Worm (Caenorhabditis elegans): Measurements from ENCODE around the gene F07G11.2.

Gene F07G11.2

DNA sequence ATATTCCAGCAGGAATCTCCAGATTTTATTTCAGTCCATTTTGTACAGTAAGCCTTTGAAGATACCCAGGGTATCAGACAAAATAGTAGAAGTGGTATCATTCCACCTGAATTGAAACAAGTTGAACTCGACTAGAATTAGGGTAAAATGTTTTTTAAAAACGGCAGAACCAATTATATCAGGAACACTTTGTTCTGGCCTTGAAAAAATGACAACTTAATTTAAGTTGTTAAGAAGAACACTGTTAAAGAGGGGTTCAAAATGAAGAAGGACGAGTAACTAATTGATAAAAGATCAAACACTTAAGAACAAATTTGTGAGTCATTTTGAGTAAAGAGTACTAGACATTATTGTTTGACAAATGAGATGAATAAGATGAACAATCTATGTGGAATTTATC, 16.3 kb downstream of the F07G11.2 start, which contains the start of gene lmd-4:
lmd-4 (minus strand) TSS at position 101 of the 400 bp plus-strand sequence.
- no peak for TF ChIP-seq sma-3 (GFP tag; optimal IDR thresholded peaks at IDR 0.05)
- no peak for TF ChIP-seq nhr-21 (tag; optimal IDR thresholded peaks at IDR 0.05)
- no peak for TF ChIP-seq fos-1 (tag; optimal IDR thresholded peaks at IDR 0.05)
- no peak for TF ChIP-seq aly-2 (tag; optimal IDR thresholded peaks at IDR 0.05)
- no peak for TF ChIP-seq nhr-129 (tag; optimal IDR thresholded peaks at IDR 0.05)
- TF ChIP-seq snpc-4 (tag; optimal IDR thresholded peaks at IDR 0.05): no peak
- TF ChIP-seq peb-1 (tag; optimal IDR thresholded peaks at IDR 0.05): no peak

DNA sequence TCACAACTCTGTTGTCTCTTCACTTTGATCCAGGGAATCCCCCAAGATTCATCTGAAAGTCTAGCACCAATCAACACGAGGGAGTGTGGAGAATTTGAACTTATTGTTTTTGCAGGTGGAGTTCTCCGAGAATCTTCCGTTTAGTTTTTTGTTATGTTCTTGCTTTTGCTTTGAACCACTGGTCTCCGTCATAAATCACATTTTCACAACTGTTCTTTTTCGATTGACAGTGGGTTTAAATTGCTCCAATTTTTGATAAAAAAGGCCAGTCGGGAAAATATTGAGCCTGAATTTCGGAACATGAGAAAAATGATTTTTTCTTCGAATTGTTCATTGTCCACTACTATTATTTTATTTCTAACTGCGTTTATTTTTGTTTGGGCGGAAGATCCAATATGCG, 17.3 kb downstream of the F07G11.2 start, which contains the start of gene F10G2.10:
F10G2.10 (plus strand) TSS at position 301 of the 400 bp plus-strand sequence.
- no peak for TF ChIP-seq ceh-16 (tag; optimal IDR thresholded peaks at IDR 0.05)
- TF ChIP-seq alr-1 (tag; optimal IDR thresholded peaks at IDR 0.05): no peak
- TF ChIP-seq ztf-11 (tag; optimal IDR thresholded peaks at IDR 0.05): no peak
- TF ChIP-seq egl-27 (tag; optimal IDR thresholded peaks at IDR 0.05): no peak
- no peak for TF ChIP-seq unc-55 (GFP tag; optimal IDR thresholded peaks at IDR 0.05)
- no peak for TF ChIP-seq mab-5 (tag; optimal IDR thresholded peaks at IDR 0.05)
- no peak for TF ChIP-seq unc-62 (GFP tag; optimal IDR thresholded peaks at IDR 0.05)
- TF ChIP-seq ztf-4 (tag; optimal IDR thresholded peaks at IDR 0.05): no peak
- no peak for TF ChIP-seq nhr-10 (tag; optimal IDR thresholded peaks at IDR 0.05)
- no peak for TF ChIP-seq gmeb-1 (tag; optimal IDR thresholded peaks at IDR 0.05)
- no peak for TF ChIP-seq mdl-1 (tag; optimal IDR thresholded peaks at IDR 0.05)
- no peak for TF ChIP-seq blmp-1 (tag; optimal IDR thresholded peaks at IDR 0.05; ENCODE audit: insufficient read depth)
- no peak for TF ChIP-seq ztf-1 (GFP tag; conservative IDR thresholded peaks at IDR 0.05)
- no peak for TF ChIP-seq sem-4 (tag; optimal IDR thresholded peaks at IDR 0.05)
- no peak for TF ChIP-seq nhr-11 (tag; optimal IDR thresholded peaks at IDR 0.05)

- TF ChIP-seq lin-13 (GFP tag; optimal IDR thresholded peaks at IDR 0.05): no peak
- TF ChIP-seq F13H6.1 (tag; optimal IDR thresholded peaks at IDR 0.05): no peak
- no peak for TF ChIP-seq mab-5 (tag; optimal IDR thresholded peaks at IDR 0.05)
- TF ChIP-seq zag-1 (tag; optimal IDR thresholded peaks at IDR 0.05): no peak
- no peak for TF ChIP-seq mbf-1 (tag; optimal IDR thresholded peaks at IDR 0.05)
- no peak for TF ChIP-seq lsy-2 (tag; optimal IDR thresholded peaks at IDR 0.05)
- no peak for TF ChIP-seq aly-2 (tag; optimal IDR thresholded peaks at IDR 0.05)
- no peak for TF ChIP-seq peb-1 (tag; optimal IDR thresholded peaks at IDR 0.05)
- no peak for TF ChIP-seq nhr-77 (tag; optimal IDR thresholded peaks at IDR 0.05)
- TF ChIP-seq mdl-1 (tag; optimal IDR thresholded peaks at IDR 0.05): no peak
- TF ChIP-seq nhr-6 (tag; optimal IDR thresholded peaks at IDR 0.05): no peak
- no peak for TF ChIP-seq gmeb-1 (tag; optimal IDR thresholded peaks at IDR 0.05)
- TF ChIP-seq sma-3 (GFP tag; optimal IDR thresholded peaks at IDR 0.05): no peak
- TF ChIP-seq elt-3 (tag; optimal IDR thresholded peaks at IDR 0.05): no peak
- no peak for TF ChIP-seq crh-2 (tag; optimal IDR thresholded peaks at IDR 0.05)
- no peak for TF ChIP-seq R02D3.7 (tag; optimal IDR thresholded peaks at IDR 0.05)
- TF ChIP-seq ztf-11 (tag; optimal IDR thresholded peaks at IDR 0.05): no peak
- no peak for TF ChIP-seq ceh-82 (tag; optimal IDR thresholded peaks at IDR 0.05)
- no peak for TF ChIP-seq unc-39 (tag; optimal IDR thresholded peaks at IDR 0.05)
These were observed 20.7 kb downstream of the F07G11.2 start, which contains the start of gene srx-92 for ce11 chrV:7325285-7325684. Gene srx-92 (minus strand): TSS chrV:7325385.

- no peak for TF ChIP-seq dmd-4 (tag; optimal IDR thresholded peaks at IDR 0.05)
These were observed 22.3 kb downstream of the F07G11.2 start, which contains the start of gene F10G2.4 for ce11 chrV:7326928-7327327. Gene F10G2.4 (plus strand): TSS chrV:7327228.

DNA sequence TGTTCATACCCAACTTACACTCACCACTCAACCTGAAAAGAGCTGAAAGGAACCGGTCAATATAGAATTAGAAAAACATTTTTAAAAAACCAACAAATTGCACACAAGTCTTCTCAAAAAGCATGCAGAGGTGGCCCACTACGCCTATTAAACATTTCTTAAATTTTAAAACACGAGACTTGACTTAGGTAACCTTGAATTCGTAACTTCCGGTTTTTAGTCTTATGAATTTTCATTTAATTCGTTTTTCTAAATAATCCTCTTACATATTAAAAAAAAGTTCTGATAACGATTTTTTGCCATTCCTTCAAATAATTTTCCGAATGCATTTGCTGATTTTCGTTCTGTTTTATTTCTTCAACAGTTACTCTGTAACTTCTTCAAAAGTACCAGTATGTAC, 23.5 kb downstream of the F07G11.2 start, which contains the start of gene clec-7:
clec-7 (plus strand) TSS at position 301 of the 400 bp plus-strand sequence.
- TF ChIP-seq ZK546.5 (tag; optimal IDR thresholded peaks at IDR 0.05) (no peak), lin-11 (tag; optimal IDR thresholded peaks at IDR 0.05) (no peak), nhr-11 (tag; optimal IDR thresholded peaks at IDR 0.05) (no peak), sma-3 (GFP tag; optimal IDR thresholded peaks at IDR 0.05) (no peak), Y55F3AM.14 (GFP tag; optimal IDR thresholded peaks at IDR 0.05) (no peak)
